Worm (Caenorhabditis elegans) whole organism, young adult: Measurements from ENCODE around the gene T26G10.5.
A peak's percentile ranks its signal among the peaks of the same experiment; 100 is the strongest.

Experiments used
- B0261.1 ChIP-seq: sonication (generic microtip); optimal IDR thresholded peaks from 2 replicates; lab custom pipeline; 2016; ENCODE audit warnings: mild to moderate bottlenecking, missing genetic modification characterization, moderate library complexity, missing compliant biosample characterization
- F22D6.2 ChIP-seq: sonication (generic microtip); optimal IDR thresholded peaks from 2 replicates; lab custom pipeline; 2016; ENCODE audit warnings: mild to moderate bottlenecking, missing genetic modification characterization, missing compliant biosample characterization
- F39B2.1 ChIP-seq: fragments of 200-800 bp; sonication (Bioruptor generic); IDR thresholded peaks from 2 replicates; pipeline ENCODE4 v1.3.6; 2022; ENCODE audit warnings: missing genetic modification reagents, missing genetic modification characterization, missing compliant biosample characterization
- F49E8.2 ChIP-seq: sonication (generic microtip); optimal IDR thresholded peaks from 3 replicates; lab custom pipeline; 2017; ENCODE audit warnings: missing genetic modification characterization, mild to moderate bottlenecking, missing compliant biosample characterization, antibody characterized with exemption, moderate library complexity; ENCODE audit not compliant: insufficient read depth
- F52B5.7 ChIP-seq: sonication (generic microtip); optimal IDR thresholded peaks from 2 replicates; lab custom pipeline; 2016; ENCODE audit warnings: mild to moderate bottlenecking, missing genetic modification characterization, missing compliant biosample characterization
- F55B11.4 ChIP-seq: sonication (generic microtip); optimal IDR thresholded peaks from 2 replicates; lab custom pipeline; 2016; ENCODE audit warnings: missing compliant biosample characterization, missing genetic modification characterization, borderline replicate concordance; ENCODE audit not compliant: insufficient read depth
- F57A8.1 ChIP-seq: fragments of 200-800 bp; sonication (Bioruptor generic); optimal IDR thresholded peaks from 2 replicates; lab custom pipeline; 2018; ENCODE audit warnings: mild to moderate bottlenecking, missing genetic modification characterization, moderate library complexity, missing compliant biosample characterization
- K11D2.4 ChIP-seq: fragments of 200-800 bp; sonication (Bioruptor generic); IDR thresholded peaks from 2 replicates; pipeline ENCODE4 v1.3.6; 2022; ENCODE audit warnings: missing genetic modification reagents, missing genetic modification characterization, missing compliant biosample characterization
- T07F8.4 ChIP-seq: sonication (generic microtip); optimal IDR thresholded peaks from 2 replicates; lab custom pipeline; 2016; ENCODE audit warnings: mild to moderate bottlenecking, missing genetic modification characterization, moderate library complexity, missing compliant biosample characterization
- Y53F4B.3 ChIP-seq: fragments of 200-800 bp; sonication (Bioruptor generic); IDR thresholded peaks from 2 replicates; pipeline ENCODE4 v1.3.6; 2022; ENCODE audit warnings: missing genetic modification reagents, missing genetic modification characterization, missing compliant biosample characterization
- Y53G8AR.9 ChIP-seq: fragments of 200-800 bp; sonication (Bioruptor generic); conservative IDR thresholded peaks from 2 replicates; pipeline ENCODE4 v1.3.6; 2022; ENCODE audit warnings: missing genetic modification reagents, missing genetic modification characterization, missing compliant biosample characterization
- Y67H2A.10 ChIP-seq: fragments of 200-800 bp; sonication (Bioruptor generic); conservative IDR thresholded peaks from 2 replicates; pipeline ENCODE4 v1.3.6; 2022; ENCODE audit warnings: missing genetic modification reagents, missing genetic modification characterization, missing compliant biosample characterization
- Y79H2A.3 ChIP-seq: fragments of 200-800 bp; sonication (Bioruptor generic); conservative IDR thresholded peaks from 2 replicates; pipeline ENCODE4 v1.3.6; 2022; ENCODE audit warnings: missing genetic modification reagents, missing genetic modification characterization, missing compliant biosample characterization
- Y95B8A.8 ChIP-seq: fragments of 200-800 bp; sonication (Bioruptor generic); IDR thresholded peaks from 2 replicates; pipeline ENCODE4 v1.3.6; 2022; ENCODE audit warnings: missing genetic modification reagents, missing genetic modification characterization, missing compliant biosample characterization
- ZK185.1 ChIP-seq: sonication (generic microtip); optimal IDR thresholded peaks from 2 replicates; lab custom pipeline; 2016; ENCODE audit warnings: mild to moderate bottlenecking, missing genetic modification characterization, missing compliant biosample characterization; ENCODE audit not compliant: poor library complexity, severe bottlenecking
- ama-1 ChIP-seq, 3 experiments: fragments of 150-350 bp in 1 of 3; sonication (generic microtip) in 2 of 3; optimal IDR thresholded peaks; 2 replicates each; lab custom pipeline; 2014 to 2018; ENCODE audit warnings: missing biosample characterization in 2 of 3, missing genetic modification characterization in 2 of 3, missing genetic modification reagents in 2 of 3
- aptf-2 ChIP-seq: fragments of 200-800 bp; sonication (Bioruptor generic); conservative IDR thresholded peaks from 2 replicates; pipeline ENCODE4 v1.3.6; 2022; ENCODE audit warnings: missing genetic modification reagents, missing genetic modification characterization, missing compliant biosample characterization
- aptf-3 ChIP-seq: fragments of 200-800 bp; sonication (Bioruptor generic); IDR thresholded peaks from 2 replicates; pipeline ENCODE4 v1.3.6; 2022; ENCODE audit warnings: missing genetic modification characterization, missing compliant biosample characterization
- atf-7 ChIP-seq: sonication (generic microtip); optimal IDR thresholded peaks from 2 replicates; lab custom pipeline; 2017; ENCODE audit warnings: mild to moderate bottlenecking, missing genetic modification characterization, missing compliant biosample characterization
- athp-1 ChIP-seq: sonication (generic microtip); optimal IDR thresholded peaks from 2 replicates; lab custom pipeline; 2017; ENCODE audit warnings: mild to moderate bottlenecking, missing genetic modification characterization, missing compliant biosample characterization
- bed-1 ChIP-seq: fragments of 200-800 bp; sonication (Bioruptor generic); IDR thresholded peaks from 2 replicates; pipeline ENCODE4 v1.3.6; 2022; ENCODE audit warnings: missing genetic modification reagents, missing genetic modification characterization, missing compliant biosample characterization
- ccch-3 ChIP-seq: fragments of 200-800 bp; sonication (Bioruptor generic); optimal IDR thresholded peaks from 2 replicates; lab custom pipeline; 2018; ENCODE audit warnings: mild to moderate bottlenecking, missing genetic modification characterization, missing compliant biosample characterization
- cebp-2 ChIP-seq: fragments of 200-800 bp; sonication (Bioruptor generic); IDR thresholded peaks from 2 replicates; pipeline ENCODE4 v1.3.6; 2022; ENCODE audit warnings: missing genetic modification characterization, missing compliant biosample characterization
- ceh-27 ChIP-seq: fragments of 200-800 bp; sonication (Bioruptor generic); optimal IDR thresholded peaks from 2 replicates; lab custom pipeline; 2018; ENCODE audit warnings: mild to moderate bottlenecking, missing genetic modification characterization, moderate library complexity, missing compliant biosample characterization
- ceh-40 ChIP-seq: fragments of 200-800 bp; sonication (Bioruptor generic); IDR thresholded peaks from 2 replicates; pipeline ENCODE4 v1.3.6; 2022; ENCODE audit warnings: missing genetic modification characterization, missing compliant biosample characterization
- die-1 ChIP-seq: sonication (generic microtip); optimal IDR thresholded peaks from 2 replicates; lab custom pipeline; 2016; ENCODE audit warnings: missing genotype, mild to moderate bottlenecking, missing genetic modification characterization, missing compliant biosample characterization
- efl-1 ChIP-seq: fragments of 150-350 bp; optimal IDR thresholded peaks from 2 replicates; lab custom pipeline; 2014; ENCODE audit warnings: missing biosample characterization, missing genetic modification reagents, missing genetic modification characterization
- egl-44 ChIP-seq: fragments of 200-800 bp; sonication (Bioruptor generic); IDR thresholded peaks from 2 replicates; pipeline ENCODE4 v1.3.6; 2022; ENCODE audit warnings: missing genetic modification reagents, missing genetic modification characterization, missing compliant biosample characterization
- hlh-12 ChIP-seq: sonication (generic microtip); optimal IDR thresholded peaks from 2 replicates; lab custom pipeline; 2016; ENCODE audit warnings: missing genetic modification characterization, missing compliant biosample characterization
- hlh-26 ChIP-seq: fragments of 200-800 bp; sonication (Bioruptor generic); conservative IDR thresholded peaks from 2 replicates; pipeline ENCODE4 v1.3.6; 2022; ENCODE audit warnings: missing genetic modification reagents, missing genetic modification characterization, missing compliant biosample characterization
- hrde-1 ChIP-seq: sonication (generic microtip); optimal IDR thresholded peaks from 2 replicates; lab custom pipeline; 2016; ENCODE audit warnings: missing genetic modification characterization, mild to moderate bottlenecking, missing compliant biosample characterization, moderate library complexity, missing genotype, missing genetic modification reagents, borderline replicate concordance
- lin-40 ChIP-seq: sonication (generic microtip); optimal IDR thresholded peaks from 2 replicates; lab custom pipeline; 2016; ENCODE audit warnings: missing genetic modification characterization, mild to moderate bottlenecking, missing compliant biosample characterization, missing genotype, missing genetic modification reagents
- madf-10 ChIP-seq: sonication (generic microtip); optimal IDR thresholded peaks from 2 replicates; lab custom pipeline; 2016; ENCODE audit warnings: mild to moderate bottlenecking, missing genetic modification characterization, missing compliant biosample characterization
- madf-3 ChIP-seq: fragments of 200-800 bp; sonication (Bioruptor generic); IDR thresholded peaks from 2 replicates; pipeline ENCODE4 v1.3.6; 2022; ENCODE audit warnings: missing genetic modification reagents, missing genetic modification characterization, missing compliant biosample characterization
- madf-6 ChIP-seq: fragments of 200-800 bp; sonication (Bioruptor generic); IDR thresholded peaks from 2 replicates; pipeline ENCODE4 v1.3.6; 2022; ENCODE audit warnings: missing genetic modification reagents, missing genetic modification characterization, missing compliant biosample characterization
- nfya-2 ChIP-seq: fragments of 200-800 bp; sonication (Bioruptor generic); IDR thresholded peaks from 2 replicates; pipeline ENCODE4 v1.3.6; 2022; ENCODE audit warnings: missing genetic modification reagents, missing genetic modification characterization, missing compliant biosample characterization
- nhr-120 ChIP-seq: fragments of 200-800 bp; sonication (Bioruptor generic); IDR thresholded peaks from 2 replicates; pipeline ENCODE4 v1.3.6; 2022; ENCODE audit warnings: missing genetic modification characterization, missing compliant biosample characterization
- nhr-179 ChIP-seq: sonication (generic microtip); optimal IDR thresholded peaks from 2 replicates; lab custom pipeline; 2016; ENCODE audit warnings: mild to moderate bottlenecking, missing genetic modification characterization, missing compliant biosample characterization
- rec-8 ChIP-seq, 2 experiments: sonication (generic microtip); optimal IDR thresholded peaks; 2 replicates each; lab custom pipeline; 2016; ENCODE audit warnings: mild to moderate bottlenecking in 2 of 2, missing genetic modification characterization in 2 of 2, missing genetic modification reagents in 2 of 2, missing genotype in 2 of 2, missing biosample characterization in 1 of 2, missing compliant biosample characterization in 1 of 2, moderate library complexity in 1 of 2
- repo-1 ChIP-seq: sonication (generic microtip); optimal IDR thresholded peaks from 2 replicates; lab custom pipeline; 2017; ENCODE audit warnings: mild to moderate bottlenecking, missing genetic modification characterization, missing compliant biosample characterization
- rpc-1 ChIP-seq, 2 experiments: fragments of 150-350 bp in 1 of 2; sonication (generic microtip) in 1 of 2; optimal IDR thresholded peaks; 2 replicates each; lab custom pipeline; 2014 to 2018; ENCODE audit warnings: missing biosample characterization in 1 of 2, missing genetic modification characterization in 1 of 2, missing genetic modification reagents in 1 of 2, missing genotype in 1 of 2
- sdz-38 ChIP-seq: sonication (generic microtip); optimal IDR thresholded peaks from 2 replicates; lab custom pipeline; 2016; ENCODE audit warnings: missing genotype, missing genetic modification characterization, missing compliant biosample characterization
- xnd-1 ChIP-seq: sonication (generic microtip); optimal IDR thresholded peaks from 2 replicates; lab custom pipeline; 2016; ENCODE audit warnings: missing genotype, missing genetic modification reagents, missing genetic modification characterization, missing compliant biosample characterization
- zfh-2 ChIP-seq: fragments of 200-800 bp; sonication (Bioruptor generic); conservative IDR thresholded peaks from 2 replicates; pipeline ENCODE4 v1.3.6; 2022; ENCODE audit warnings: missing genetic modification reagents, missing genetic modification characterization, missing compliant biosample characterization
- zim-3 ChIP-seq: sonication (generic microtip); optimal IDR thresholded peaks from 2 replicates; lab custom pipeline; 2017; ENCODE audit warnings: mild to moderate bottlenecking, missing genetic modification characterization, moderate library complexity, missing compliant biosample characterization
- ztf-26 ChIP-seq: sonication (generic microtip); optimal IDR thresholded peaks from 2 replicates; lab custom pipeline; 2017; ENCODE audit warnings: missing genetic modification characterization, missing compliant biosample characterization
- ztf-28 ChIP-seq: fragments of 200-800 bp; sonication (Bioruptor generic); IDR thresholded peaks from 2 replicates; pipeline ENCODE4 v1.3.6; 2022; ENCODE audit warnings: missing genetic modification reagents, missing genetic modification characterization, missing compliant biosample characterization
- ztf-3 ChIP-seq: fragments of 200-800 bp; sonication (Bioruptor generic); optimal IDR thresholded peaks from 2 replicates; lab custom pipeline; 2018; ENCODE audit warnings: mild to moderate bottlenecking, missing genetic modification characterization, missing compliant biosample characterization

The T26G10.5 gene

DNA sequence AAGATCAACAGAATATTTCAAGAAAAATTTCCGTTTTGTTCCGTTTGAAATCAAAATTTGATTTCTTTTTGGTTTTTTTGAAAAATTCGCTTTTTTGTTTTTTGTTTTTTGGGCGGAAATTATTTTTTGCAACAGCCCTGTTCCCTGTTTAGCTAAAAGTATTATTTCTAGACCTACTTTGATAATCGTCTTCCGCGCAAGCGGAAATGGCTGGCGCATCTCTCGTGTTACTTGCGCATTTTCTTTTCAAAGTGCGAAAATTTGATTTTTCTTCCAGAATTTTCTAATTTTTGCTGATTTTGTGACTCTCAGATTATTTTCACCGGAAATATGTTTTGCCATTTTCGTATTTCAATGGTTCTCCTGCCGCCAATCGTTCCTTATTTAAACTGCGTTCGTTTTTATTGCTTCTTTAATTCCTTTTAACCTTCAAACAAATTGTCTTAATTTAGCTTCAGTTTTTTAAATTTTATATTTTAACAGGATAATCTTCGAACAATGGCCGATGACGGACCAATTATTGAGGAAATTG lies 7.4 kb upstream of the T26G10.5 start, which contains the start of gene cpar-1 (continued):
- TF ChIP-seq hlh-26 (GFP tag; lab: Robert Waterston, UW) (no peak), hrde-1 (no peak), B0261.1 (tag; lab: Kevin White, UChicago) (no peak), nfya-2 (GFP tag; lab: Robert Waterston, UW) (no peak), F52B5.7 (no peak), efl-1 (GFP tag; lab: Kevin White, UChicago) (peak; percentile 78), athp-1 (tag; lab: Kevin White, UChicago) (no peak), xnd-1 (tag; lab: Kevin White, UChicago) (peak; percentile 94), lin-40 (no peak), F55B11.4 (tag; lab: Kevin White, UChicago) (no peak), rec-8 (tag; optimal IDR thresholded peaks at IDR 0.05; lab: Kevin White, UChicago) (no peak), T07F8.4 (tag; lab: Kevin White, UChicago) (no peak), cebp-2 (GFP tag; lab: Robert Waterston, UW) (no peak), madf-6 (GFP tag; lab: Robert Waterston, UW) (peak; percentile 99), ztf-26 (tag; lab: Kevin White, UChicago) (no peak), Y53F4B.3 (GFP tag; lab: Robert Waterston, UW) (no peak), hlh-12 (no peak), K11D2.4 (GFP tag; lab: Robert Waterston, UW) (no peak), nhr-179 (tag; lab: Kevin White, UChicago) (no peak), bed-1 (GFP tag; lab: Robert Waterston, UW) (no peak), zfh-2 (GFP tag; lab: Robert Waterston, UW) (no peak), rpc-1 (optimal IDR thresholded peaks at IDR 0.05; lab: Kevin White, UChicago) (no peak), rpc-1 (tag; optimal IDR thresholded peaks at IDR 0.05; lab: Kevin White, UChicago) (no peak), F22D6.2 (tag; lab: Kevin White, UChicago) (no peak), F39B2.1 (GFP tag; lab: Robert Waterston, UW) (no peak), F57A8.1 (no peak), egl-44 (no peak), ceh-40 (GFP tag; lab: Robert Waterston, UW) (no peak), ZK185.1 (tag; lab: Kevin White, UChicago) (no peak), Y95B8A.8 (GFP tag; lab: Robert Waterston, UW) (no peak), atf-7 (no peak), ztf-3 (GFP tag; lab: Kevin White, UChicago) (no peak), aptf-2 (no peak), madf-3 (GFP tag; lab: Robert Waterston, UW) (no peak), Y53G8AR.9 (GFP tag; lab: Robert Waterston, UW) (0 out of 2 replicates have a peak, but pooled peaks have one; percentile 25), sdz-38 (no peak), aptf-3 (no peak), die-1 (no peak), F49E8.2 (peak; percentile 5), ztf-28 (GFP tag; lab: Robert Waterston, UW) (no peak), ccch-3 (no peak), madf-10 (tag; lab: Kevin White, UChicago) (no peak), ama-1 (optimal IDR thresholded peaks at IDR 0.05; lab: Kevin White, UChicago) (no peak), ama-1 (GFP tag; optimal IDR thresholded peaks at IDR 0.05; lab: Kevin White, UChicago) (no peak), Y79H2A.3 (GFP tag; lab: Robert Waterston, UW) (no peak), nhr-120 (GFP tag; lab: Robert Waterston, UW) (no peak), ceh-27 (GFP tag; lab: Kevin White, UChicago) (no peak), repo-1 (tag; lab: Kevin White, UChicago) (no peak), zim-3 (tag; lab: Kevin White, UChicago) (no peak), Y67H2A.10 (GFP tag; lab: Robert Waterston, UW) (no peak)
